Fruit fly (Drosophila melanogaster) whole organism, embryonic: ENCODE measurements around the gene CG14022.

Experiments used
- Abd-B ChIP-seq: fragments of 200-800 bp; sonication (Bioruptor generic); optimal IDR thresholded peaks from 2 replicates; lab custom pipeline; 2018; ENCODE audit warnings: missing biosample characterization, mild to moderate bottlenecking, missing genetic modification characterization, moderate library complexity
- CG10959 ChIP-seq: fragments of 200-800 bp; sonication (Bioruptor generic); IDR thresholded peaks from 2 replicates; pipeline ENCODE4 v1.3.6; 2022; ENCODE audit warnings: missing biosample characterization, missing genetic modification characterization
- CG12299 ChIP-seq: fragments of 200-800 bp; sonication (Bioruptor generic); optimal IDR thresholded peaks from 2 replicates; lab custom pipeline; 2018; ENCODE audit warnings: missing biosample characterization, mild to moderate bottlenecking, missing genetic modification characterization
- CG12744 ChIP-seq: fragments of 200-800 bp; sonication (Bioruptor generic); optimal IDR thresholded peaks from 2 replicates; lab custom pipeline; 2016; ENCODE audit warnings: missing biosample characterization, missing genetic modification characterization
- CG15601 ChIP-seq: fragments of 200-800 bp; sonication (Bioruptor generic); optimal IDR thresholded peaks from 3 replicates; lab custom pipeline; 2019; ENCODE audit warnings: missing biosample characterization, mild to moderate bottlenecking, missing genetic modification characterization, moderate library complexity
- CG18619 ChIP-seq: fragments of 200-800 bp; sonication (Bioruptor generic); optimal IDR thresholded peaks from 3 replicates; lab custom pipeline; 2017; ENCODE audit warnings: missing biosample characterization, mild to moderate bottlenecking, missing genetic modification characterization
- CG2875 ChIP-seq: fragments of 200-800 bp; sonication (Bioruptor generic); optimal IDR thresholded peaks from 2 replicates; lab custom pipeline; 2017; ENCODE audit warnings: missing biosample characterization, mild to moderate bottlenecking, missing genetic modification characterization, missing genetic modification reagents
- CG31365 ChIP-seq: fragments of 200-800 bp; sonication (Bioruptor generic); optimal IDR thresholded peaks from 2 replicates; lab custom pipeline; 2018; ENCODE audit warnings: missing biosample characterization, mild to moderate bottlenecking, missing genetic modification characterization
- CG34376 ChIP-seq: fragments of 200-800 bp; sonication (Bioruptor generic); optimal IDR thresholded peaks from 2 replicates; lab custom pipeline; 2018; ENCODE audit warnings: missing biosample characterization, mild to moderate bottlenecking, missing genetic modification characterization
- CG3726 ChIP-seq: fragments of 200-800 bp; sonication (Bioruptor generic); IDR thresholded peaks from 3 replicates; pipeline ENCODE4, ENCODE4 v1.3.6; 2022; ENCODE audit warnings: missing biosample characterization, missing genetic modification characterization
- CG5180 ChIP-seq: fragments of 200-800 bp; sonication (Bioruptor generic); optimal IDR thresholded peaks from 3 replicates; lab custom pipeline; 2017; ENCODE audit warnings: missing biosample characterization, missing genetic modification characterization, mild to moderate bottlenecking, moderate library complexity, missing genetic modification reagents
- CG6689 ChIP-seq: fragments of 200-800 bp; sonication (Bioruptor generic); IDR thresholded peaks from 2 replicates; pipeline ENCODE4 v1.3.6; 2022; ENCODE audit warnings: missing biosample characterization, missing genetic modification characterization
- CG6791 ChIP-seq: fragments of 200-800 bp; sonication (Bioruptor generic); IDR thresholded peaks from 3 replicates; pipeline ENCODE4 v1.3.6; 2022; ENCODE audit warnings: missing biosample characterization, missing genetic modification characterization; ENCODE audit not compliant: partially characterized antibody
- CG6813 ChIP-seq: fragments of 200-800 bp; sonication (Bioruptor generic); optimal IDR thresholded peaks from 2 replicates; lab custom pipeline; 2017; ENCODE audit warnings: missing biosample characterization, missing genetic modification characterization, mild to moderate bottlenecking, moderate library complexity, missing genetic modification reagents
- CG8478 ChIP-seq: fragments of >200 bp; optimal IDR thresholded peaks from 2 replicates; lab custom pipeline; 2018
- CG9727 ChIP-seq: fragments of 200-800 bp; sonication (Bioruptor generic); optimal IDR thresholded peaks from 3 replicates; lab custom pipeline; 2017; ENCODE audit warnings: missing biosample characterization, mild to moderate bottlenecking, missing genetic modification characterization
- Deaf1 ChIP-seq: fragments of 200-800 bp; optimal IDR thresholded peaks from 3 replicates; lab custom pipeline; 2019; ENCODE audit warnings: missing biosample characterization, mild to moderate bottlenecking, missing genetic modification characterization, moderate library complexity
- ERR ChIP-seq: fragments of 200-800 bp; sonication (Bioruptor generic); optimal IDR thresholded peaks from 2 replicates; lab custom pipeline; 2016; ENCODE audit warnings: missing biosample characterization, missing genetic modification characterization
- Eip74EF ChIP-seq, 2 experiments: fragments of 200-800 bp in 1 of 2; fragments of >200 bp in 1 of 2; sonication (Bioruptor generic) in 1 of 2; optimal IDR thresholded peaks; 2 replicates each; lab custom pipeline; 2017 to 2019; ENCODE audit warnings: missing biosample characterization in 2 of 2, missing genetic modification characterization in 2 of 2, mild to moderate bottlenecking in 1 of 2, moderate library complexity in 1 of 2
- H2.0 ChIP-seq: fragments of 200-800 bp; sonication (Bioruptor generic); IDR thresholded peaks from 2 replicates; pipeline ENCODE4 v1.3.6; 2022; ENCODE audit warnings: missing biosample characterization, missing genetic modification characterization
- HLHmδ ChIP-seq: fragments of 200-800 bp; sonication (Bioruptor generic); optimal IDR thresholded peaks from 2 replicates; lab custom pipeline; 2018; ENCODE audit warnings: missing biosample characterization, mild to moderate bottlenecking, missing genetic modification characterization, moderate library complexity
- Hr3 ChIP-seq: fragments of 200-800 bp; sonication (Bioruptor generic); optimal IDR thresholded peaks from 3 replicates; lab custom pipeline; 2016; ENCODE audit warnings: missing biosample characterization, missing genetic modification characterization
- Jarid2 ChIP-seq: fragments of 200-800 bp; sonication (Bioruptor generic); optimal IDR thresholded peaks from 3 replicates; lab custom pipeline; 2017; ENCODE audit warnings: mild to moderate bottlenecking, missing biosample characterization, missing genetic modification reagents, missing genetic modification characterization
- Lhr ChIP-seq: fragments of 200-800 bp; sonication (Bioruptor generic); optimal IDR thresholded peaks from 3 replicates; lab custom pipeline; 2017; ENCODE audit warnings: mild to moderate bottlenecking, missing biosample characterization, missing genetic modification reagents, missing genetic modification characterization
- Pdp1 ChIP-seq, 2 experiments: fragments of 200-800 bp; sonication (Bioruptor generic); optimal IDR thresholded peaks; 3 replicates each; lab custom pipeline; 2016; ENCODE audit warnings: missing biosample characterization in 2 of 2, missing genetic modification characterization in 2 of 2, mild to moderate bottlenecking in 1 of 2, moderate library complexity in 1 of 2
- Scr ChIP-seq: fragments of 200-800 bp; sonication (Bioruptor generic); IDR thresholded peaks from 2 replicates; pipeline ENCODE4 v1.3.6; 2022; ENCODE audit warnings: missing biosample characterization, missing genetic modification characterization; ENCODE audit not compliant: partially characterized antibody
- Vsx1 ChIP-seq: fragments of 200-800 bp; sonication (Bioruptor generic); optimal IDR thresholded peaks from 2 replicates; lab custom pipeline; 2017; ENCODE audit warnings: missing biosample characterization, mild to moderate bottlenecking, missing genetic modification characterization, missing genetic modification reagents
- chm ChIP-seq: fragments of 200-800 bp; sonication (Bioruptor generic); IDR thresholded peaks from 2 replicates; pipeline ENCODE4 v1.3.6; 2022; ENCODE audit warnings: missing biosample characterization, missing genetic modification characterization
- corto ChIP-seq: fragments of 200-800 bp; sonication (Bioruptor generic); optimal IDR thresholded peaks from 2 replicates; lab custom pipeline; 2016; ENCODE audit warnings: missing biosample characterization, mild to moderate bottlenecking, missing genetic modification characterization, moderate library complexity
- crol ChIP-seq: fragments of 200-800 bp; sonication (Bioruptor generic); IDR thresholded peaks from 2 replicates; pipeline ENCODE4 v1.3.6; 2022; ENCODE audit warnings: missing biosample characterization, missing genetic modification characterization
- cwo ChIP-seq: fragments of 200-800 bp; sonication (Bioruptor generic); optimal IDR thresholded peaks from 3 replicates; lab custom pipeline; 2017; ENCODE audit warnings: missing biosample characterization, missing genetic modification characterization, mild to moderate bottlenecking, moderate library complexity, missing genetic modification reagents
- eve ChIP-seq, 2 experiments: fragments of >200 bp; optimal IDR thresholded peaks; 2 replicates each; lab custom pipeline; 2017; ENCODE audit warnings: missing biosample characterization in 2 of 2, missing genetic modification characterization in 2 of 2
- gcm ChIP-seq: fragments of 200-800 bp; sonication (Bioruptor generic); optimal IDR thresholded peaks from 2 replicates; lab custom pipeline; 2019; ENCODE audit warnings: missing biosample characterization, mild to moderate bottlenecking, missing genetic modification characterization, moderate library complexity
- kni ChIP-seq: fragments of 200-800 bp; sonication (Bioruptor generic); optimal IDR thresholded peaks from 3 replicates; lab custom pipeline; 2017; ENCODE audit warnings: mild to moderate bottlenecking, missing biosample characterization, missing genetic modification reagents, missing genetic modification characterization
- nom ChIP-seq: fragments of 200-800 bp; sonication (Bioruptor generic); optimal IDR thresholded peaks from 2 replicates; lab custom pipeline; 2017; ENCODE audit warnings: missing biosample characterization, missing genetic modification characterization, mild to moderate bottlenecking, moderate library complexity, missing genetic modification reagents
- oc ChIP-seq: fragments of 200-800 bp; sonication (Bioruptor generic); optimal IDR thresholded peaks from 2 replicates; lab custom pipeline; 2018; ENCODE audit warnings: missing biosample characterization, mild to moderate bottlenecking, missing genetic modification characterization, moderate library complexity
- peb ChIP-seq: fragments of 200-800 bp; sonication (Bioruptor generic); IDR thresholded peaks from 2 replicates; pipeline ENCODE4 v1.3.6; 2022; ENCODE audit warnings: missing biosample characterization, missing genetic modification characterization
- pros ChIP-seq: fragments of 200-800 bp; sonication (Bioruptor generic); optimal IDR thresholded peaks from 3 replicates; lab custom pipeline; 2019; ENCODE audit warnings: missing biosample characterization, mild to moderate bottlenecking, missing genetic modification characterization, moderate library complexity
- salm ChIP-seq: fragments of 200-800 bp; sonication (Bioruptor generic); optimal IDR thresholded peaks from 2 replicates; lab custom pipeline; 2018; ENCODE audit warnings: missing biosample characterization, mild to moderate bottlenecking, missing genetic modification characterization
- sens-2 ChIP-seq: fragments of 200-800 bp; sonication (Bioruptor generic); IDR thresholded peaks from 2 replicates; pipeline ENCODE4 v1.3.6; 2022; ENCODE audit warnings: missing biosample characterization, missing genetic modification characterization
- sna ChIP-seq: fragments of 200-800 bp; sonication (Bioruptor generic); IDR thresholded peaks from 2 replicates; pipeline ENCODE4 v1.3.6; 2022; ENCODE audit warnings: missing biosample characterization, missing genetic modification characterization; ENCODE audit not compliant: partially characterized antibody
- sob ChIP-seq: fragments of 200-800 bp; sonication (Bioruptor generic); IDR thresholded peaks from 2 replicates; pipeline ENCODE4 v1.3.6; 2022; ENCODE audit warnings: missing biosample characterization, missing genetic modification characterization
- tap ChIP-seq: fragments of 200-800 bp; optimal IDR thresholded peaks from 3 replicates; lab custom pipeline; 2019; ENCODE audit warnings: missing biosample characterization, mild to moderate bottlenecking, missing genetic modification characterization, moderate library complexity
- wor ChIP-seq: fragments of 200-800 bp; sonication (Bioruptor generic); IDR thresholded peaks from 2 replicates; pipeline ENCODE4 v1.3.6; 2022; ENCODE audit warnings: missing biosample characterization, missing genetic modification characterization
- z ChIP-seq: fragments of 200-800 bp; sonication (Bioruptor generic); IDR thresholded peaks from 3 replicates; pipeline ENCODE4 v1.3.6; 2022; ENCODE audit warnings: missing biosample characterization, missing genetic modification characterization

CG14022 gene

DNA sequence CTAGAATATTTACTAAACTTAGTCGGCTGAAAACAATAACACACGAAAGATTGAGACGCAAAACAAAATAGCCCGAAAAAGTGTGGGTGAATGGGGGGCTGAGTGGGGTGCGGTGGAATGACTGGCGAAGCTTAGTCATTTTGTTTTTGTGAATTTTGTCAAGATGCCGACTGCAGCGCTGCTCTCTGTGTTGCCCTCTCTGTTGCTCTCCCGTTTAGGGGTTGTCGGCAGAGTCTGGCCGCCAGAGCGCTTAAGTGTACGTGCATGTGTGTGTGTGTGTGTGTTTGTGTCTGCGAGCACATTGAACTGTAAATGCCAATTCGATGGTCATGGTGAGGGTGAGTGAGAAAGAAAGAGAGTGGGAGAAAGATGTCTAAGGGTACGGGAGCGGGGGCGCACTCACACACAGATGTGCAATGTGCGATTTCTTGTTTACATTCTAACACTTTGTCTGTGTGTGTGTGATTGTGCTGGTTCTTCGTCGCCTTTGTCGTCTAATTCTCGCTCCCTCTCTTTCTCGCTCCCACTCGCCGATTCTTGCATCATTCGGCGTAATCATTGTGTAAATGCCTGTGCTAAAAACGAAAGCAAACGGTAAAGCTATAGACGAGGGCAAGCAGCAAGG, 22.2 kb downstream of the CG14022 start (continued):
- peak; percentile 5 for TF ChIP-seq CG6813 (GFP tag; lab: Kevin White, UChicago)

DNA sequence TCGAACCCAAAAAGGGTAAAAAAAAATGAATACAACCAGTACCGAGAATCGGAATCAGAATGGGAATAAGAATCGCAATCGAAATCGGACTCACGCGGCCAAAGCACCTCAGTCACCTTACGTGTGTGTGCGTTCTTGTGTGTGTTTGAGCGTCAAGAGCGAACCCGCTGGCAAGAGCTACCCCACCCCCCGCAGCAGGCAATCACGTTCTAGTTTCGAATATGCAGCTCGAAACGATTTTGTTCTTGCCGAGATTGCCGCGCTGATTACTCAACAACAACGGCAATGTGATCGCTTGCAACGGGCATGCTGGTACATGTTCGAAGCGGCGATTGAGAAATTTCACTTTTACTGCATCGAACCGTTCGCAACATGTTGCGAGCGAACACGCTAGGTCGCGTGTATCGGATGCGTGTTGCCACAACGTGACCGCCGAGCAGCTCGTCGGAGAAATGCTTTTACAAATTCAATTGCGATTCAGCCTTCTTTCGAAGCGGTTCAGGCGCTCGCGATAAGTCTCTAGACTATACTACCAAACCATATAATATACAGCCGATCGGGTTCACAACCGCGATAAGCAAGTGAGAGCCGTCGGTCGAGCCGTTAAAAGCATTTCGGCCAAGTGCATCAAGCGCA, 23.3 kb downstream of the CG14022 start:
- peak; percentile 79 for TF ChIP-seq cwo (GFP tag; lab: Kevin White, UChicago)
- TF ChIP-seq Eip74EF (GFP tag; optimal IDR thresholded peaks at IDR 0.05; lab: Kevin White, UChicago): no peak
- peak; percentile 98 for TF ChIP-seq kni
- TF ChIP-seq sna (GFP tag; lab: Robert Waterston, UW): 0 out of 2 replicates have a peak, but pooled peaks have one; percentile 24
- TF ChIP-seq crol: peak; percentile 89
- TF ChIP-seq eve (GFP tag; optimal IDR thresholded peaks at IDR 0.05; lab: Kevin White, UChicago): no peak
- TF ChIP-seq z: peak; percentile 59; the same call in 1 of the 3 replicates
- 0 out of 2 replicates have a peak, but pooled peaks have one; percentile 6 for TF ChIP-seq CG6689 (GFP tag; lab: Robert Waterston, UW)
- TF ChIP-seq Pdp1 (GFP tag; optimal IDR thresholded peaks at IDR 0.05; lab: Kevin White, UChicago): peak in 1 of 2 experiments; percentile 94
- TF ChIP-seq CG6791 (GFP tag; lab: Robert Waterston, UW): no peak
- TF ChIP-seq H2.0 (GFP tag; lab: Robert Waterston, UW): no peak
- no peak for TF ChIP-seq HLHmδ (GFP tag; lab: Kevin White, UChicago)
- TF ChIP-seq pros: peak; percentile 29
- no peak for TF ChIP-seq CG12744 (GFP tag; lab: Kevin White, UChicago)
- peak; percentile 100 for TF ChIP-seq CG5180
- TF ChIP-seq CG8478 (lab: Kevin White, UChicago): no peak
- peak; percentile 58 for TF ChIP-seq nom (GFP tag; lab: Kevin White, UChicago)
- TF ChIP-seq chm: peak; percentile 71; the same call in 1 of the 2 replicates
- TF ChIP-seq sob: peak; percentile 19; the same call in 1 of the 2 replicates
- peak; percentile 58 for TF ChIP-seq Jarid2 (GFP tag; lab: Kevin White, UChicago)
- TF ChIP-seq CG10959 (GFP tag; lab: Robert Waterston, UW): no peak
- no peak for TF ChIP-seq CG18619 (GFP tag; lab: Kevin White, UChicago)
- 0 out of 2 replicates have a peak, but pooled peaks have one; percentile 25 for TF ChIP-seq Scr
- peak; percentile 10 for TF ChIP-seq ERR (GFP tag; lab: Kevin White, UChicago)
- no peak for TF ChIP-seq CG12299 (tag; lab: Kevin White, UChicago)
- no peak for TF ChIP-seq wor (GFP tag; lab: Robert Waterston, UW)
- no peak for TF ChIP-seq Hr3
- no peak for TF ChIP-seq CG6813 (GFP tag; lab: Kevin White, UChicago)
- no peak for TF ChIP-seq peb
- no peak for TF ChIP-seq CG3726 (GFP tag; lab: Robert Waterston, UW)
- peak; percentile 65; the same call in 1 of the 2 replicates for TF ChIP-seq sens-2 (GFP tag; lab: Robert Waterston, UW)
- TF ChIP-seq salm (tag; lab: Kevin White, UChicago): no peak
- TF ChIP-seq oc (tag; lab: Kevin White, UChicago): peak; percentile 18
- TF ChIP-seq CG34376 (GFP tag; lab: Kevin White, UChicago): no peak
- peak; percentile 87 for TF ChIP-seq corto (GFP tag; lab: Kevin White, UChicago)
- TF ChIP-seq tap (tag; lab: Kevin White, UChicago): no peak
- TF ChIP-seq CG2875: peak; percentile 1
- TF ChIP-seq Lhr (GFP tag; lab: Kevin White, UChicago): no peak
- TF ChIP-seq Vsx1 (GFP tag; lab: Kevin White, UChicago): no peak
- no peak for TF ChIP-seq CG31365 (tag; lab: Kevin White, UChicago)
- TF ChIP-seq Abd-B (GFP tag; lab: Kevin White, UChicago): no peak
- TF ChIP-seq Deaf1 (tag; lab: Kevin White, UChicago): peak; percentile 45
- TF ChIP-seq gcm (GFP tag; lab: Kevin White, UChicago): peak; percentile 23
- no peak for TF ChIP-seq CG15601
- no peak for TF ChIP-seq CG9727 (GFP tag; lab: Kevin White, UChicago)
